Worm (Caenorhabditis elegans) whole organism, L2 larva: ENCODE results near the gene R09H10.1.

Source experiments
- F13H6.1 ChIP-seq: sonication (generic microtip); optimal IDR thresholded peaks from 2 replicates; lab custom pipeline; 2016; ENCODE audit warnings: missing genetic modification characterization, missing compliant biosample characterization
- R02D3.7 ChIP-seq: fragments of 150-350 bp; optimal IDR thresholded peaks from 2 replicates; lab custom pipeline; 2014; ENCODE audit warnings: missing biosample characterization, missing genetic modification characterization
- nhr-237 ChIP-seq: fragments of 150-350 bp; optimal IDR thresholded peaks from 2 replicates; lab custom pipeline; 2014; ENCODE audit warnings: missing biosample characterization, missing genetic modification characterization
- skn-1 ChIP-seq: sonication (generic microtip); optimal IDR thresholded peaks from 2 replicates; lab custom pipeline; 2017; ENCODE audit warnings: missing biosample characterization, missing genetic modification characterization
- zag-1 ChIP-seq: fragments of 150-350 bp; optimal IDR thresholded peaks from 2 replicates; lab custom pipeline; 2014; ENCODE audit warnings: missing biosample characterization, missing genetic modification characterization
- ztf-11 ChIP-seq: sonication (generic microtip); optimal IDR thresholded peaks from 2 replicates; lab custom pipeline; 2017; ENCODE audit warnings: missing biosample characterization, missing genetic modification characterization

DNA sequence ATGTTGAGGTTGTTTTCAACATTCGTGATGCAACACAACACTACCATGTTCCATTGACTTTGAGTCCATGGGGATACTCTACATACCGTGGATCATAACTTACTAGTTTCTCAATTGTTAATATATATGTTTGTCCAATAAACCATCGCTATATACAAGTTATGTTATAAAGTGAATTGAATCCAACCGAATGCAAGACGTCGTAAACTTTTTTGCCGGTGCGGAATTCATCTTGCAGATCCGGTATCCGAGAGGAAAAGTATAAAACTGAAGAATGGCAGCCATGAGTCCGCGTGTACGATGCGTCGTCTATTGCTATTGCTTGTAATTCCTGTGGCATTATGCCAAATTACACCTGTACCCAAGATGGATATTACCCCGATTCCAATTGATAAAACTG, 8.2 kb downstream of the R09H10.1 start, which contains the start of gene R09H10.6:
- no peak for TF ChIP-seq zag-1
- TF ChIP-seq skn-1: no peak
- TF ChIP-seq R02D3.7 (tag; lab: Kevin White, UChicago): no peak
- TF ChIP-seq ztf-11 (tag; lab: Kevin White, UChicago): no peak
- TF ChIP-seq nhr-237 (tag; lab: Kevin White, UChicago): no peak
- no peak for TF ChIP-seq F13H6.1 (tag; lab: Kevin White, UChicago)
